Fruit fly (Drosophila melanogaster) whole organism, embryonic: ENCODE results near the gene Pkg21D.

Experiments
- CG10366 ChIP-seq: fragments of 200-800 bp; sonication (Bioruptor generic); IDR thresholded peaks from 2 replicates; pipeline ENCODE4 v1.3.6; 2022; ENCODE audit warnings: missing biosample characterization, missing genetic modification characterization
- CG10979 ChIP-seq: fragments of 200-800 bp; sonication (Bioruptor generic); optimal IDR thresholded peaks from 2 replicates; lab custom pipeline; 2018; ENCODE audit warnings: missing biosample characterization, mild to moderate bottlenecking, missing genetic modification characterization, moderate library complexity
- CG11696 ChIP-seq: fragments of 200-800 bp; sonication (Bioruptor generic); IDR thresholded peaks from 2 replicates; pipeline ENCODE4 v1.3.6; 2022; ENCODE audit warnings: missing biosample characterization, missing genetic modification characterization
- CG12155 ChIP-seq: fragments of 200-800 bp; sonication (Bioruptor generic); optimal IDR thresholded peaks from 3 replicates; lab custom pipeline; 2016; ENCODE audit warnings: missing biosample characterization, missing genetic modification characterization
- CG13296 ChIP-seq: fragments of 200-800 bp; sonication (Bioruptor generic); optimal IDR thresholded peaks from 3 replicates; lab custom pipeline; 2018; ENCODE audit warnings: missing biosample characterization, mild to moderate bottlenecking, missing genetic modification characterization
- CG15269 ChIP-seq: fragments of 200-800 bp; sonication (Bioruptor generic); optimal IDR thresholded peaks from 2 replicates; lab custom pipeline; 2018; ENCODE audit warnings: missing biosample characterization, mild to moderate bottlenecking, missing genetic modification characterization, moderate library complexity
- CG17328 ChIP-seq: fragments of 200-800 bp; sonication (Bioruptor generic); IDR thresholded peaks from 2 replicates; pipeline ENCODE4 v1.3.6; 2022; ENCODE audit warnings: missing biosample characterization, missing genetic modification characterization
- CG17912 ChIP-seq: fragments of 200-800 bp; sonication (Bioruptor generic); optimal IDR thresholded peaks from 2 replicates; lab custom pipeline; 2018; ENCODE audit warnings: missing biosample characterization, mild to moderate bottlenecking, missing genetic modification characterization
- CG3065 ChIP-seq: fragments of 200-800 bp; sonication (Bioruptor generic); optimal IDR thresholded peaks from 2 replicates; lab custom pipeline; 2016; ENCODE audit warnings: missing biosample characterization, missing genetic modification characterization
- CG31224 ChIP-seq: fragments of 200-800 bp; sonication (Bioruptor generic); IDR thresholded peaks from 2 replicates; pipeline ENCODE4 v1.3.6; 2022; ENCODE audit warnings: missing biosample characterization, missing genetic modification characterization
- CG34224 ChIP-seq: fragments of 200-800 bp; sonication (Bioruptor generic); IDR thresholded peaks from 3 replicates; pipeline ENCODE4 v1.3.6; 2022; ENCODE audit warnings: missing biosample characterization, missing genetic modification characterization; ENCODE audit not compliant: partially characterized antibody
- CG34376 ChIP-seq: fragments of 200-800 bp; sonication (Bioruptor generic); optimal IDR thresholded peaks from 2 replicates; lab custom pipeline; 2018; ENCODE audit warnings: missing biosample characterization, mild to moderate bottlenecking, missing genetic modification characterization
- CG7839 ChIP-seq: fragments of 200-800 bp; sonication (Bioruptor generic); optimal IDR thresholded peaks from 3 replicates; lab custom pipeline; 2018; ENCODE audit warnings: missing biosample characterization, mild to moderate bottlenecking, missing genetic modification characterization, moderate library complexity
- CG8089 ChIP-seq: fragments of 200-800 bp; sonication (Bioruptor generic); optimal IDR thresholded peaks from 3 replicates; lab custom pipeline; 2016; ENCODE audit warnings: missing biosample characterization, missing genetic modification characterization
- Chrac-16 ChIP-seq: fragments of 200-800 bp; sonication (Bioruptor generic); optimal IDR thresholded peaks from 3 replicates; lab custom pipeline; 2016; ENCODE audit warnings: missing biosample characterization, missing genetic modification characterization
- D ChIP-seq, 2 experiments: fragments of 200-800 bp in 1 of 2; fragments of >200 bp in 1 of 2; sonication (Bioruptor generic) in 1 of 2; optimal IDR thresholded peaks; 2 replicates in 1 of 2; 3 replicates in 1 of 2; lab custom pipeline; 2017; ENCODE audit warnings: mild to moderate bottlenecking in 1 of 2, missing biosample characterization in 1 of 2, missing genetic modification characterization in 1 of 2, missing genetic modification reagents in 1 of 2
- Ets65A ChIP-seq: fragments of 200-800 bp; sonication (Bioruptor generic); peaks from one replicate; lab custom pipeline; 2016; ENCODE audit warnings: missing biosample characterization, missing genetic modification characterization
- HLH3B ChIP-seq: fragments of 200-800 bp; sonication (Bioruptor generic); IDR thresholded peaks from 2 replicates; pipeline ENCODE4 v1.3.6; 2022; ENCODE audit warnings: missing biosample characterization, missing genetic modification characterization
- Hand ChIP-seq: fragments of 200-800 bp; sonication (Bioruptor generic); optimal IDR thresholded peaks from 2 replicates; lab custom pipeline; 2017; ENCODE audit warnings: mild to moderate bottlenecking, missing biosample characterization, missing genetic modification reagents, missing genetic modification characterization
- Nf-YA ChIP-seq: fragments of 200-800 bp; sonication (Bioruptor generic); IDR thresholded peaks from 2 replicates; pipeline ENCODE4 v1.3.6; 2022; ENCODE audit warnings: missing biosample characterization, missing genetic modification characterization
- Oaz ChIP-seq: fragments of 200-800 bp; sonication (Bioruptor generic); IDR thresholded peaks from 2 replicates; pipeline ENCODE4 v1.3.6; 2022; ENCODE audit warnings: missing biosample characterization, missing genetic modification characterization
- Oli ChIP-seq: fragments of 200-800 bp; sonication (Bioruptor generic); optimal IDR thresholded peaks from 2 replicates; lab custom pipeline; 2018; ENCODE audit warnings: missing biosample characterization, mild to moderate bottlenecking, missing genetic modification characterization, moderate library complexity
- Pdp1 ChIP-seq, 2 experiments: fragments of 200-800 bp; sonication (Bioruptor generic); optimal IDR thresholded peaks; 3 replicates each; lab custom pipeline; 2016; ENCODE audit warnings: missing biosample characterization in 2 of 2, missing genetic modification characterization in 2 of 2, mild to moderate bottlenecking in 1 of 2, moderate library complexity in 1 of 2
- Ptx1 ChIP-seq: fragments of 200-800 bp; sonication (Bioruptor generic); IDR thresholded peaks from 2 replicates; pipeline ENCODE4 v1.3.6; 2022; ENCODE audit warnings: missing biosample characterization, missing genetic modification characterization
- Sry-β ChIP-seq: fragments of 200-800 bp; sonication (Bioruptor generic); optimal IDR thresholded peaks from 2 replicates; lab custom pipeline; 2018; ENCODE audit warnings: missing biosample characterization, mild to moderate bottlenecking, missing genetic modification characterization, moderate library complexity
- amos ChIP-seq: fragments of 200-800 bp; sonication (Bioruptor generic); IDR thresholded peaks from 2 replicates; pipeline ENCODE4 v1.3.6; 2022; ENCODE audit warnings: missing biosample characterization, missing genetic modification characterization; ENCODE audit not compliant: partially characterized antibody
- cwo ChIP-seq: fragments of 200-800 bp; sonication (Bioruptor generic); optimal IDR thresholded peaks from 3 replicates; lab custom pipeline; 2017; ENCODE audit warnings: missing biosample characterization, missing genetic modification characterization, mild to moderate bottlenecking, moderate library complexity, missing genetic modification reagents
- disco-r ChIP-seq: fragments of 200-800 bp; sonication (Bioruptor generic); optimal IDR thresholded peaks from 2 replicates; lab custom pipeline; 2016; ENCODE audit warnings: missing biosample characterization, missing genetic modification characterization
- dm ChIP-seq: fragments of 200-800 bp; sonication (Bioruptor generic); optimal IDR thresholded peaks from 3 replicates; lab custom pipeline; 2016; ENCODE audit warnings: missing biosample characterization, missing genetic modification characterization
- dysf ChIP-seq: fragments of 200-800 bp; sonication (Bioruptor generic); IDR thresholded peaks from 3 replicates; pipeline ENCODE4 v1.3.6; 2022; ENCODE audit warnings: missing biosample characterization, missing genetic modification characterization
- eve ChIP-seq, 2 experiments: fragments of >200 bp; optimal IDR thresholded peaks; 2 replicates each; lab custom pipeline; 2017; ENCODE audit warnings: missing biosample characterization in 2 of 2, missing genetic modification characterization in 2 of 2
- fd96Cb ChIP-seq: fragments of 200-800 bp; sonication (Bioruptor generic); optimal IDR thresholded peaks from 2 replicates; lab custom pipeline; 2018; ENCODE audit warnings: missing biosample characterization, mild to moderate bottlenecking, missing genetic modification characterization, moderate library complexity
- fru ChIP-seq: fragments of >200 bp; optimal IDR thresholded peaks from 2 replicates; lab custom pipeline; 2017
- fu2 ChIP-seq: fragments of 200-800 bp; sonication (Bioruptor generic); optimal IDR thresholded peaks from 2 replicates; lab custom pipeline; 2016; ENCODE audit warnings: missing biosample characterization, missing genetic modification characterization
- ham ChIP-seq: fragments of 200-800 bp; sonication (Bioruptor generic); IDR thresholded peaks from 2 replicates; pipeline ENCODE4 v1.3.6; 2022; ENCODE audit warnings: missing biosample characterization, missing genetic modification characterization
- lbe ChIP-seq: fragments of 200-800 bp; sonication (Bioruptor generic); optimal IDR thresholded peaks from 2 replicates; lab custom pipeline; 2016; ENCODE audit warnings: missing biosample characterization, mild to moderate bottlenecking, missing genetic modification characterization
- lmd ChIP-seq: fragments of 200-800 bp; sonication (Bioruptor generic); IDR thresholded peaks from 2 replicates; pipeline ENCODE4 v1.3.6; 2022; ENCODE audit warnings: missing biosample characterization, missing genetic modification characterization
- mam ChIP-seq: fragments of 200-800 bp; sonication (Bioruptor generic); optimal IDR thresholded peaks from 3 replicates; lab custom pipeline; 2016; ENCODE audit warnings: missing biosample characterization, missing genetic modification characterization
- nmo ChIP-seq: fragments of 200-800 bp; sonication (Bioruptor generic); optimal IDR thresholded peaks from 2 replicates; lab custom pipeline; 2018; ENCODE audit warnings: missing biosample characterization, mild to moderate bottlenecking, missing genetic modification characterization, moderate library complexity
- ranshi ChIP-seq: fragments of 200-800 bp; sonication (Bioruptor generic); IDR thresholded peaks from 2 replicates; pipeline ENCODE4 v1.3.6; 2022; ENCODE audit warnings: missing biosample characterization, missing genetic modification characterization
- rib ChIP-seq: fragments of 200-800 bp; sonication (Bioruptor generic); IDR thresholded peaks from 2 replicates; pipeline ENCODE4 v1.3.6; 2022; ENCODE audit warnings: missing biosample characterization, missing genetic modification characterization
- ro ChIP-seq: fragments of 200-800 bp; sonication (Bioruptor generic); IDR thresholded peaks from 2 replicates; pipeline ENCODE4 v1.3.6; 2022; ENCODE audit warnings: missing biosample characterization, missing genetic modification characterization
- salm ChIP-seq: fragments of 200-800 bp; sonication (Bioruptor generic); optimal IDR thresholded peaks from 2 replicates; lab custom pipeline; 2018; ENCODE audit warnings: missing biosample characterization, mild to moderate bottlenecking, missing genetic modification characterization
- sc ChIP-seq, 3 experiments: fragments of >200 bp in 2 of 3; fragments of 200-800 bp in 1 of 3; sonication (Bioruptor generic) in 1 of 3; optimal IDR thresholded peaks; 2 replicates in 2 of 3; 3 replicates in 1 of 3; lab custom pipeline; 2017; ENCODE audit warnings: mild to moderate bottlenecking in 1 of 3, missing biosample characterization in 1 of 3, missing genetic modification characterization in 1 of 3, missing genetic modification reagents in 1 of 3
- scrt ChIP-seq: fragments of 200-800 bp; sonication (Bioruptor generic); optimal IDR thresholded peaks from 2 replicates; lab custom pipeline; 2018; ENCODE audit warnings: missing biosample characterization, mild to moderate bottlenecking, missing genetic modification characterization, moderate library complexity
- shn ChIP-seq: fragments of 200-800 bp; sonication (Bioruptor generic); optimal IDR thresholded peaks from 3 replicates; lab custom pipeline; 2016; ENCODE audit warnings: missing biosample characterization, missing genetic modification characterization
- sisA ChIP-seq: fragments of 200-800 bp; sonication (Bioruptor generic); IDR thresholded peaks from 2 replicates; pipeline ENCODE4 v1.3.6; 2022; ENCODE audit warnings: missing biosample characterization, missing genetic modification characterization
- tio ChIP-seq: fragments of 200-800 bp; sonication (Bioruptor generic); optimal IDR thresholded peaks from 2 replicates; lab custom pipeline; 2017; ENCODE audit warnings: missing biosample characterization, missing genetic modification characterization, inconsistent platforms
- zen2 ChIP-seq: fragments of 200-800 bp; sonication (Bioruptor generic); IDR thresholded peaks from 3 replicates; pipeline ENCODE4 v1.3.6; 2022; ENCODE audit warnings: missing biosample characterization, missing genetic modification characterization; ENCODE audit not compliant: partially characterized antibody
- zf30C ChIP-seq: fragments of 200-800 bp; sonication (Bioruptor generic); optimal IDR thresholded peaks from 3 replicates; lab custom pipeline; 2018; ENCODE audit warnings: missing biosample characterization, mild to moderate bottlenecking, missing genetic modification characterization

The Pkg21D gene

dm6 chr2L:837989-838388, 47.4 kb upstream of the Pkg21D start (continued):
- TF ChIP-seq Sry-β (GFP tag; lab: Kevin White, UChicago) (no peak), disco-r (GFP tag; lab: Kevin White, UChicago) (no peak), sc (optimal IDR thresholded peaks at IDR 0.05; lab: Kevin White, UChicago) (no peak), sc (GFP tag; optimal IDR thresholded peaks at IDR 0.05; lab: Kevin White, UChicago) (peak; percentile 58), Ptx1 (GFP tag; lab: Robert Waterston, UW) (0 out of 2 replicates have a peak, but pooled peaks have one; percentile 9), fu2 (peak; percentile 12), CG31224 (GFP tag; lab: Robert Waterston, UW) (no peak), amos (GFP tag; lab: Robert Waterston, UW) (no peak), CG11696 (GFP tag; lab: Robert Waterston, UW) (no peak), lbe (GFP tag; lab: Kevin White, UChicago) (no peak), Pdp1 (GFP tag; optimal IDR thresholded peaks at IDR 0.05; lab: Kevin White, UChicago) (peak in 1 of 2 experiments; percentile 26), dysf (GFP tag; lab: Robert Waterston, UW) (0 out of 3 replicates have a peak, but pooled peaks have one; percentile 13), lmd (GFP tag; lab: Robert Waterston, UW) (no peak), D (optimal IDR thresholded peaks at IDR 0.05; lab: Kevin White, UChicago) (no peak), D (GFP tag; optimal IDR thresholded peaks at IDR 0.05; lab: Kevin White, UChicago) (no peak), rib (GFP tag; lab: Robert Waterston, UW) (no peak), tio (GFP tag; lab: Kevin White, UChicago) (peak; percentile 29), CG12155 (GFP tag; lab: Kevin White, UChicago) (no peak), eve (GFP tag; optimal IDR thresholded peaks at IDR 0.05; lab: Kevin White, UChicago) (no peak), CG8089 (GFP tag; lab: Kevin White, UChicago) (peak; percentile 11), CG15269 (tag; lab: Kevin White, UChicago) (peak; percentile 53), ranshi (GFP tag; lab: Robert Waterston, UW) (peak; percentile 40; the same call in 1 of the 2 replicates), CG34376 (no peak), HLH3B (peak; percentile 29; the same call in 1 of the 2 replicates), sisA (GFP tag; lab: Robert Waterston, UW) (peak; percentile 44; the same call in 1 of the 2 replicates), CG34224 (no peak), Nf-YA (GFP tag; lab: Robert Waterston, UW) (no peak), scrt (GFP tag; lab: Kevin White, UChicago) (no peak), ham (no peak), cwo (GFP tag; lab: Kevin White, UChicago) (no peak), Oaz (GFP tag; lab: Robert Waterston, UW) (0 out of 2 replicates have a peak, but pooled peaks have one; percentile 15), fru (no peak), CG17912 (no peak), Hand (GFP tag; lab: Kevin White, UChicago) (no peak), zf30C (GFP tag; lab: Kevin White, UChicago) (no peak), salm (tag; lab: Kevin White, UChicago) (no peak), Oli (tag; lab: Kevin White, UChicago) (no peak), dm (GFP tag; lab: Kevin White, UChicago) (no peak), mam (GFP tag; lab: Kevin White, UChicago) (peak; percentile 32), CG10366 (0 out of 2 replicates have a peak, but pooled peaks have one; percentile 14), CG3065 (GFP tag; lab: Kevin White, UChicago) (no peak), CG13296 (GFP tag; lab: Kevin White, UChicago) (no peak), CG17328 (GFP tag; lab: Robert Waterston, UW) (peak; percentile 66), nmo (GFP tag; lab: Kevin White, UChicago) (no peak), CG7839 (peak; percentile 45), zen2 (GFP tag; lab: Robert Waterston, UW) (no peak), Ets65A (GFP tag; lab: Kevin White, UChicago) (no peak), fd96Cb (tag; lab: Kevin White, UChicago) (peak; percentile 34), CG10979 (tag; lab: Kevin White, UChicago) (peak; percentile 44), shn (GFP tag; lab: Kevin White, UChicago) (no peak), ro (no peak), Chrac-16 (GFP tag; lab: Kevin White, UChicago) (peak; percentile 58)
